Worm (Caenorhabditis elegans): Measurements from ENCODE around the gene mrpl-18.

mrpl-18 gene

ce11 chrIII:8144574-8145065 lies at the start of gene mrpl-18, which contains the start of gene C14B9.8 (continued):
- TF ChIP-seq lsy-2 (tag; optimal IDR thresholded peaks at IDR 0.05) (peak; percentile 78 to 82), C04F5.9 (tag; optimal IDR thresholded peaks at IDR 0.05) (peak; percentile 78), nhr-237 (tag; optimal IDR thresholded peaks at IDR 0.05) (no peak), dsc-1 (tag; optimal IDR thresholded peaks at IDR 0.05) (peak; percentile 85), lin-14 (GFP tag; optimal IDR thresholded peaks at IDR 0.05) (peak; percentile 62), nhr-47 (tag; optimal IDR thresholded peaks at IDR 0.05) (peak; percentile 88), lin-13 (GFP tag; optimal IDR thresholded peaks at IDR 0.05) (peak; percentile 50), nhr-77 (tag; optimal IDR thresholded peaks at IDR 0.05) (no peak), ets-5 (GFP tag; IDR thresholded peaks at IDR 0.05) (no peak), lir-3 (tag; optimal IDR thresholded peaks at IDR 0.05; ENCODE audit: poor library complexity) (peak; percentile 95), efl-1 (optimal IDR thresholded peaks at IDR 0.05) (peak; percentile 69 to 73), efl-1 (GFP tag; optimal IDR thresholded peaks at IDR 0.05 in 1 of 2) (peak; percentile 66 to 97), unc-62 (GFP tag; optimal IDR thresholded peaks at IDR 0.05) (no peak), fkh-4 (tag; optimal IDR thresholded peaks at IDR 0.05; ENCODE audit: borderline replicate concordance) (peak; percentile 89), sox-4 (tag; optimal IDR thresholded peaks at IDR 0.05) (peak; percentile 78), F16B12.6 (tag; optimal IDR thresholded peaks at IDR 0.05) (peak; percentile 43), nhr-85 (tag) (peak; percentile 87)

- TF ChIP-seq nhr-90 (tag; optimal IDR thresholded peaks at IDR 0.05; ENCODE audit: poor library complexity) (no peak), swsn-7 (tag; optimal IDR thresholded peaks at IDR 0.05) (no peak), mab-9 (GFP tag; IDR thresholded peaks at IDR 0.05) (no peak), mep-1 (tag; optimal IDR thresholded peaks at IDR 0.05) (no peak), fkh-8 (tag; optimal IDR thresholded peaks at IDR 0.05) (no peak), fos-1 (tag; optimal IDR thresholded peaks at IDR 0.05) (no peak), elt-2 (tag; optimal IDR thresholded peaks at IDR 0.05) (no peak), dsc-1 (tag; optimal IDR thresholded peaks at IDR 0.05) (no peak), isw-1 (GFP tag; IDR thresholded peaks at IDR 0.05) (no peak), egl-27 (tag; optimal IDR thresholded peaks at IDR 0.05) (no peak), mdl-1 (tag; optimal IDR thresholded peaks at IDR 0.05) (no peak), mef-2 (tag; optimal IDR thresholded peaks at IDR 0.05) (no peak), lin-15B (tag; optimal IDR thresholded peaks at IDR 0.05) (no peak), ztf-4 (tag; optimal IDR thresholded peaks at IDR 0.05) (no peak)
Observed at ce11 chrIII:8098116-8098515, 46.7 kb upstream of the mrpl-18 start, which contains the start of gene K06H7.8. TSS of gene K06H7.8 (minus strand) at chrIII:8098216.

- TF ChIP-seq efl-1 (optimal IDR thresholded peaks at IDR 0.05), result no peak
- peak in 1 of 2 experiments; percentile 3 for TF ChIP-seq efl-1 (GFP tag; optimal IDR thresholded peaks at IDR 0.05 in 1 of 2)
- no peak for TF ChIP-seq swsn-7 (tag; optimal IDR thresholded peaks at IDR 0.05)
Observed at ce11 chrIII:8099022-8099421, 45.8 kb upstream of the mrpl-18 start, which contains the start of gene K06H7.1. TSS of gene K06H7.1 (plus strand) at chrIII:8099322.

ce11 chrIII:8100960-8101359 lies 43.9 kb upstream of the mrpl-18 start, which contains the start of gene plk-1:
TSS of gene plk-1 (plus strand) at chrIII:8101348.
- TF ChIP-seq nhr-28 (tag; optimal IDR thresholded peaks at IDR 0.05), result no peak
- TF ChIP-seq blmp-1 (tag; optimal IDR thresholded peaks at IDR 0.05), result peak; percentile 26
- TF ChIP-seq snpc-4 (tag; optimal IDR thresholded peaks at IDR 0.05), result no peak
- TF ChIP-seq ceh-82 (tag; optimal IDR thresholded peaks at IDR 0.05), result peak in 1 of 3 experiments; percentile 25
- no peak for TF ChIP-seq ces-1 (GFP tag; optimal IDR thresholded peaks at IDR 0.05)
- TF ChIP-seq nhr-47 (tag; optimal IDR thresholded peaks at IDR 0.05), result peak; percentile 29
- TF ChIP-seq jun-1 (tag; optimal IDR thresholded peaks at IDR 0.05), result no peak
- no peak for TF ChIP-seq fkh-8 (tag; optimal IDR thresholded peaks at IDR 0.05)
- TF ChIP-seq nhr-12 (tag; optimal IDR thresholded peaks at IDR 0.05), result no peak
- TF ChIP-seq mef-2 (tag; optimal IDR thresholded peaks at IDR 0.05), result no peak
- peak; percentile 19 for TF ChIP-seq mep-1 (tag; optimal IDR thresholded peaks at IDR 0.05)
- peak in 1 of 2 experiments; percentile 2 for TF ChIP-seq mdl-1 (tag; optimal IDR thresholded peaks at IDR 0.05)
- TF ChIP-seq dpl-1 (GFP tag; optimal IDR thresholded peaks at IDR 0.05), result peak; percentile 79 to 86 (median 82)
- TF ChIP-seq nhr-85 (tag), result peak; percentile 46
- TF ChIP-seq C34B4.2 (tag; optimal IDR thresholded peaks at IDR 0.05), result no peak
- TF ChIP-seq F16B12.6 (tag; optimal IDR thresholded peaks at IDR 0.05), result peak; percentile 15
- no peak for TF ChIP-seq nhr-76 (tag; optimal IDR thresholded peaks at IDR 0.05)
- peak; percentile 22 for TF ChIP-seq nhr-20 (tag; optimal IDR thresholded peaks at IDR 0.05)
- no peak for TF ChIP-seq hlh-17 (GFP tag; optimal IDR thresholded peaks at IDR 0.05; ENCODE audit: borderline replicate concordance)
- TF ChIP-seq lin-14 (GFP tag; optimal IDR thresholded peaks at IDR 0.05), result peak; percentile 14
- TF ChIP-seq lin-35 (GFP tag; optimal IDR thresholded peaks at IDR 0.05), result peak; percentile 72 to 91
- peak; percentile 35 for TF ChIP-seq nhr-71 (tag; optimal IDR thresholded peaks at IDR 0.05)
- peak; percentile 18 for TF ChIP-seq xbp-1 (tag; optimal IDR thresholded peaks at IDR 0.05)
- TF ChIP-seq lsy-2 (tag; optimal IDR thresholded peaks at IDR 0.05), result peak; percentile 43 to 68
- peak; percentile 33 for TF ChIP-seq rnt-1 (tag; optimal IDR thresholded peaks at IDR 0.05)
- no peak for TF ChIP-seq dsc-1 (tag; optimal IDR thresholded peaks at IDR 0.05)

Data from whole organism, L1 larva.